Worm (Caenorhabditis elegans) whole organism, L3 larva: ENCODE results near the gene hadb-1.

ENCODE experiments used
- aly-2 ChIP-seq: fragments of 150-350 bp; optimal IDR thresholded peaks from 2 replicates; lab custom pipeline; 2014; ENCODE audit warnings: missing biosample characterization, missing genetic modification characterization
- ama-1 ChIP-seq: fragments of 150-350 bp; optimal IDR thresholded peaks from 2 replicates; lab custom pipeline; 2018
- ceh-16 ChIP-seq: sonication (generic microtip); optimal IDR thresholded peaks from 2 replicates; lab custom pipeline; 2017; ENCODE audit warnings: missing biosample characterization, missing genetic modification characterization
- ceh-82 ChIP-seq: fragments of 150-350 bp; optimal IDR thresholded peaks from 2 replicates; lab custom pipeline; 2014; ENCODE audit warnings: missing biosample characterization, missing genetic modification characterization
- ceh-9 ChIP-seq: sonication (generic microtip); optimal IDR thresholded peaks from 2 replicates; lab custom pipeline; 2018; ENCODE audit warnings: missing biosample characterization, missing genetic modification characterization
- egl-27 ChIP-seq: sonication (generic microtip); optimal IDR thresholded peaks from 4 replicates; lab custom pipeline; 2017; ENCODE audit warnings: missing biosample characterization, missing genetic modification reagents, missing genetic modification characterization
- egl-5 ChIP-seq: fragments of 150-350 bp; optimal IDR thresholded peaks from 2 replicates; lab custom pipeline; 2017; ENCODE audit warnings: missing biosample characterization, missing genetic modification reagents, missing genetic modification characterization, inconsistent platforms
- elt-1 ChIP-seq: fragments of 150-350 bp; optimal IDR thresholded peaks from 2 replicates; lab custom pipeline; 2014; ENCODE audit warnings: missing biosample characterization, missing genetic modification characterization
- elt-2 ChIP-seq: sonication (generic microtip); optimal IDR thresholded peaks from 2 replicates; lab custom pipeline; 2016; ENCODE audit warnings: missing genetic modification reagents, mild to moderate bottlenecking, missing genetic modification characterization, missing compliant biosample characterization
- elt-3 ChIP-seq, 3 experiments: fragments of 150-350 bp in 1 of 3; sonication (generic microtip) in 2 of 3; optimal IDR thresholded peaks; 2 replicates in 2 of 3; 4 replicates in 1 of 3; lab custom pipeline; 2014 to 2017; ENCODE audit warnings: missing biosample characterization in 3 of 3, missing genetic modification characterization in 3 of 3
- eor-1 ChIP-seq, 2 experiments: fragments of 150-350 bp; optimal IDR thresholded peaks; 2 replicates each; lab custom pipeline; 2014 to 2018; ENCODE audit warnings: missing biosample characterization in 2 of 2, missing genetic modification characterization in 2 of 2
- fkh-10 ChIP-seq: sonication (generic microtip); optimal IDR thresholded peaks from 2 replicates; lab custom pipeline; 2017; ENCODE audit warnings: missing biosample characterization, missing genetic modification reagents, missing genetic modification characterization
- fos-1 ChIP-seq: fragments of 150-350 bp; optimal IDR thresholded peaks from 2 replicates; lab custom pipeline; 2014; ENCODE audit warnings: missing biosample characterization, missing genetic modification characterization
- hmg-11 ChIP-seq: sonication (generic microtip); optimal IDR thresholded peaks from 2 replicates; lab custom pipeline; 2016; ENCODE audit warnings: missing genetic modification characterization, missing compliant biosample characterization
- jun-1 ChIP-seq: fragments of 150-350 bp; optimal IDR thresholded peaks from 2 replicates; lab custom pipeline; 2014; ENCODE audit warnings: missing biosample characterization, missing genetic modification reagents, missing genetic modification characterization
- lin-15B ChIP-seq: fragments of 150-350 bp; optimal IDR thresholded peaks from 2 replicates; lab custom pipeline; 2014; ENCODE audit warnings: missing biosample characterization, missing genetic modification characterization
- lin-39 ChIP-seq: fragments of 150-350 bp; optimal IDR thresholded peaks from 2 replicates; lab custom pipeline; 2018; ENCODE audit warnings: missing biosample characterization, missing genetic modification reagents, missing genetic modification characterization
- lsy-12 ChIP-seq: sonication (generic microtip); optimal IDR thresholded peaks from 2 replicates; lab custom pipeline; 2016; ENCODE audit warnings: mild to moderate bottlenecking, missing genetic modification characterization, missing compliant biosample characterization
- mdl-1 ChIP-seq: fragments of 150-350 bp; optimal IDR thresholded peaks from 2 replicates; lab custom pipeline; 2014; ENCODE audit warnings: missing biosample characterization, missing genetic modification characterization
- nfya-1 ChIP-seq: sonication (generic microtip); optimal IDR thresholded peaks from 2 replicates; lab custom pipeline; 2017; ENCODE audit warnings: missing genetic modification characterization, mild to moderate bottlenecking, missing compliant biosample characterization, antibody characterized with exemption, moderate library complexity; ENCODE audit not compliant: insufficient read depth
- nhr-11 ChIP-seq: fragments of 150-350 bp; optimal IDR thresholded peaks from 2 replicates; lab custom pipeline; 2014; ENCODE audit warnings: missing biosample characterization, missing genetic modification characterization
- nhr-23 ChIP-seq: fragments of 150-350 bp; optimal IDR thresholded peaks from 2 replicates; lab custom pipeline; 2014; ENCODE audit warnings: missing biosample characterization, missing genetic modification reagents, missing genetic modification characterization
- nhr-25 ChIP-seq: sonication (generic microtip); optimal IDR thresholded peaks from 2 replicates; lab custom pipeline; 2017; ENCODE audit warnings: missing biosample characterization, missing genetic modification characterization
- nhr-43 ChIP-seq: sonication (generic microtip); optimal IDR thresholded peaks from 2 replicates; lab custom pipeline; 2016; ENCODE audit warnings: mild to moderate bottlenecking, missing genetic modification characterization, missing compliant biosample characterization; ENCODE audit not compliant: poor library complexity, severe bottlenecking
- pha-4 ChIP-seq: fragments of 150-350 bp; optimal IDR thresholded peaks from 2 replicates; lab custom pipeline; 2014; ENCODE audit warnings: missing biosample characterization, missing genetic modification reagents, missing genetic modification characterization
- pqm-1 ChIP-seq: fragments of 150-350 bp; optimal IDR thresholded peaks from 2 replicates; lab custom pipeline; 2017; ENCODE audit warnings: missing biosample characterization, missing genetic modification characterization, inconsistent platforms
- skn-1 ChIP-seq: fragments of 150-350 bp; optimal IDR thresholded peaks from 2 replicates; lab custom pipeline; 2014; ENCODE audit warnings: missing biosample characterization, missing genetic modification characterization
- tbx-2 ChIP-seq: sonication (generic microtip); optimal IDR thresholded peaks from 2 replicates; lab custom pipeline; 2016; ENCODE audit warnings: mild to moderate bottlenecking, missing genetic modification characterization, missing compliant biosample characterization
- zag-1 ChIP-seq: fragments of 150-350 bp; optimal IDR thresholded peaks from 2 replicates; lab custom pipeline; 2014; ENCODE audit warnings: missing biosample characterization, missing genetic modification characterization
- ztf-11 ChIP-seq: fragments of 150-350 bp; optimal IDR thresholded peaks from 2 replicates; lab custom pipeline; 2014; ENCODE audit warnings: missing biosample characterization, missing genetic modification characterization
- ztf-4 ChIP-seq: fragments of 150-350 bp; optimal IDR thresholded peaks from 2 replicates; lab custom pipeline; 2014; ENCODE audit warnings: missing biosample characterization, missing genetic modification characterization

Gene hadb-1

DNA sequence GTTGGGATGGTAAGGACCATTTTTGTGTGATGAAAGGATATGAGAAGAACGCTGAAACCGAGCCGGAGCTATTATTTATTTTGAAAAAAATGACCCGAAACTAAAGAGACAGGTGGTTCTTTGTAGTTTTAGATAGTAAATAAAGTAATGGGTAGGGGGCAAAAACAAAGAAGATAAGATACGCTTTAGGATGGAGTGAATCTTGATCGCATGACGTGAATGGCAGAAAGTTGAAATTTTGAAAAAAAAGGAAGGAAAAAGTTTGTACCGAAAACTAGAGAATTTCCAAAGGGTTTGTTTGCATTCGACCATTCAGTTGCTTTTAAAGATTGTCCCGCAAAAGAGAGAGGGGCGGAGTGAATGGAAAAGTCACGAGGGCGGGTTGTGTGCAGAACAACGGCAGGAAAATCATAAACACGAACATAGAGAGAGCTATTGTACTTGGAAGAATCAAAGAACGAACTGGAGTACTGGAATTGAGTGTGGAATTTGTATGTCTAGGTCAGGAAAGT lies 34.4 kb downstream of the hadb-1 start, which contains the start of gene F22B7.9:
Gene F22B7.9 (minus strand): TSS at position 51 of the 512 bp plus-strand sequence.
- TF ChIP-seq pha-4 (peak; percentile 95), jun-1 (peak; percentile 50), eor-1 (tag; optimal IDR thresholded peaks at IDR 0.05; lab: Kevin White, UChicago) (no peak), elt-2 (peak; percentile 50), ama-1 (lab: Kevin White, UChicago) (peak; percentile 30), lin-15B (tag; lab: Kevin White, UChicago) (no peak), nfya-1 (tag; lab: Kevin White, UChicago) (peak; percentile 18), hmg-11 (tag; lab: Kevin White, UChicago) (no peak), pqm-1 (peak; percentile 64), lsy-12 (tag; lab: Kevin White, UChicago) (no peak)

ce11 chrIII:8653457-8653856 lies 34.8 kb downstream of the hadb-1 start:
- TF ChIP-seq jun-1: no peak
- peak; percentile 88 for TF ChIP-seq ama-1 (lab: Kevin White, UChicago)
- TF ChIP-seq, all 47 proteins: peak for 1

ce11 chrIII:8652922-8653321 lies 35.4 kb downstream of the hadb-1 start:
- TF ChIP-seq lin-39 (peak; percentile 71), hmg-11 (tag; lab: Kevin White, UChicago) (peak; percentile 52), elt-3 (tag; optimal IDR thresholded peaks at IDR 0.05; lab: Kevin White, UChicago) (peak in 1 of 3 experiments; percentile 64), ztf-4 (peak; percentile 21), fkh-10 (GFP tag; lab: Kevin White, UChicago) (no peak), nhr-25 (tag; lab: Kevin White, UChicago) (peak; percentile 23), tbx-2 (tag; lab: Kevin White, UChicago) (peak; percentile 28), mdl-1 (tag; lab: Kevin White, UChicago) (no peak), nhr-43 (tag; lab: Kevin White, UChicago) (peak; percentile 70), zag-1 (tag; lab: Kevin White, UChicago) (no peak), nhr-23 (tag; lab: Kevin White, UChicago) (peak; percentile 21), nfya-1 (tag; lab: Kevin White, UChicago) (peak; percentile 36), ceh-82 (tag; lab: Kevin White, UChicago) (no peak), ama-1 (lab: Kevin White, UChicago) (peak; percentile 95), ceh-16 (no peak)

DNA sequence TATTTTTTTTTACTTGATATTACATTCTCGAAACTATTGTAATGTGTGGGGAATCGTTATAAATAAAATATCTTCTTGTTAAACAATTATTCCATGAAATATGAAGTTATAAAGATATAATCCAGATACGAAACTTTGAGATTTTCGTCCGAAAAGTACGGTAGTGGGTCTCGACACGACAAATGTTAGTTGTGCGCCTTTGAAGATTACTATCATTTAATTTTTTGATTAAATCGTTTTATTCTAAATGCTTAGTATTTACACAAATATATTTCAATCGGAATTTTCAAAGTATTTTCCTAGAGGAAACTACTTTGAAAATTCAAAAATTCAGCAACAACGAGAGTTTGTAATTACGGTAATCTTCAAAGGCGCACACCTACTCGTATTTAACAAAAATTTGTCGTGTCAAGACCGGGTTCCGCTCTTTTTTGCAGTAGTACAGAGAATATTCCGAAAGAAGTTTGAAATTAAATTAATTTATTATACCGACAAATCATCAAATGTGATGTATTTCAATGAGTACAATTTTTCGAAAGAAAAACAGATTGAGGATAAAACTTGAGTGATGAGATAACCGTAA lies 36.1 kb downstream of the hadb-1 start:
- TF ChIP-seq ama-1 (lab: Kevin White, UChicago): peak; percentile 93
- no peak for TF ChIP-seq fos-1 (tag; lab: Kevin White, UChicago)
- no peak for TF ChIP-seq nfya-1 (tag; lab: Kevin White, UChicago)
- TF ChIP-seq eor-1 (tag; optimal IDR thresholded peaks at IDR 0.05; lab: Kevin White, UChicago): no peak
- TF ChIP-seq nhr-11: no peak
- peak; percentile 6 for TF ChIP-seq lsy-12 (tag; lab: Kevin White, UChicago)
- no peak for TF ChIP-seq nhr-25 (tag; lab: Kevin White, UChicago)

DNA sequence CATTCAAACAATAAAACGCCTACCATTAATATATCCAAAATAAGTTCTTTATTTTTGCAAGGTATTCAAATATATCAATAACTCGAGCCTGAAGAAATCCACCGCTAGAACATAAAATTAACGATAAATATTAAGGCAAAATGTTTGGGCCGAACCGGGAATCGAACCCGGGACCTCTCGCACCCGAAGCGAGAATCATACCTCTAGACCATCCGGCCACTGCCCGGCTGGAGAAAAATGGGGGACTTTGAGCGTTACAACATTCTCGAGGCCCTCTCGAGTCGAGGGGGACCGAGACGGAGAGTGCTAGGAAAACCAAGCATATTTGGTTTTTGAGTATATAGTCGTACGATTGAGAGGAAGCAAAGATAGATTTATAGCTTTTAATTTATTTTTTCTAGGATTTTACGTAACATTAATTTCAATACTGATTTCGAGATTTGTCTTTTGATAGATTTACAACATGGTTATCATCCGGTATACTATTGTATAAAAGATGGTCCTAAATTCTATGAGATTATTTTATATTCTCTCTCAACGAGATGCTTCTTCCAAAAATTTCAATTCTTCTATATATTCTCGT lies 38.0 kb downstream of the hadb-1 start, which contains the start of gene flp-23:
Gene flp-23 (plus strand): TSS at position 533 of the 583 bp plus-strand sequence.
- TF ChIP-seq nfya-1 (tag; lab: Kevin White, UChicago) (peak; percentile 44), lin-39 (peak; percentile 35), skn-1 (tag; lab: Kevin White, UChicago) (peak; percentile 45), nhr-43 (tag; lab: Kevin White, UChicago) (no peak), egl-5 (tag; lab: Kevin White, UChicago) (peak; percentile 8), nhr-25 (tag; lab: Kevin White, UChicago) (no peak), pha-4 (peak; percentile 16), hmg-11 (tag; lab: Kevin White, UChicago) (peak; percentile 28)

DNA sequence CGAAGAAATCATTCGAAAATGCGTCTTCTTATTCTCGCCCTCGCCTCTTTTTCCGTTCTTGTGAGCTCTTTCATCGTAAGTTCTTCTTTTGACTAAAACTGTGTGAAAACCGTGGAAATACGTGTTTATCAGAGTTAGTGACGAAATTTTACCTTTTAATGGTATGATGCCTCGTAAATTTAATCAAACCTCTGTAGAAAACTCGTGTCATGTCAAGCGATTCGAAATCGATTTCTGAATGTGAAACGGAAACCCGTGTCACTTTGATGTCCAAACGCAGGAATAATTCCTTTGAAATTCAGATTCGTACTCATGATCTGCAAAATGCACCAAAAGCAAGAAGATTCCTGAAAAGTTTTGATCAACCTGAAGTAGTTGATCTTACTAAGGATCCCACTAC lies 39.7 kb downstream of the hadb-1 start, which contains the start of gene F22B7.3:
Gene F22B7.3 (plus strand): TSS at position 301 of the 400 bp plus-strand sequence.
- TF ChIP-seq nhr-23 (tag; lab: Kevin White, UChicago): no peak
- TF ChIP-seq lin-15B (tag; lab: Kevin White, UChicago): no peak
- TF ChIP-seq lsy-12 (tag; lab: Kevin White, UChicago): no peak
- no peak for TF ChIP-seq egl-27 (tag; lab: Kevin White, UChicago)
- TF ChIP-seq ceh-9 (tag; lab: Kevin White, UChicago): no peak
- TF ChIP-seq nhr-43 (tag; lab: Kevin White, UChicago): no peak
- no peak for TF ChIP-seq elt-1 (tag; lab: Kevin White, UChicago)
- TF ChIP-seq eor-1 (tag; optimal IDR thresholded peaks at IDR 0.05; lab: Kevin White, UChicago): no peak
- TF ChIP-seq ztf-11 (tag; lab: Kevin White, UChicago): no peak
- TF ChIP-seq aly-2: no peak
- no peak for TF ChIP-seq elt-2
